Fruit fly (Drosophila melanogaster): Measurements from ENCODE around the gene KrT95D.

The KrT95D gene

DNA sequence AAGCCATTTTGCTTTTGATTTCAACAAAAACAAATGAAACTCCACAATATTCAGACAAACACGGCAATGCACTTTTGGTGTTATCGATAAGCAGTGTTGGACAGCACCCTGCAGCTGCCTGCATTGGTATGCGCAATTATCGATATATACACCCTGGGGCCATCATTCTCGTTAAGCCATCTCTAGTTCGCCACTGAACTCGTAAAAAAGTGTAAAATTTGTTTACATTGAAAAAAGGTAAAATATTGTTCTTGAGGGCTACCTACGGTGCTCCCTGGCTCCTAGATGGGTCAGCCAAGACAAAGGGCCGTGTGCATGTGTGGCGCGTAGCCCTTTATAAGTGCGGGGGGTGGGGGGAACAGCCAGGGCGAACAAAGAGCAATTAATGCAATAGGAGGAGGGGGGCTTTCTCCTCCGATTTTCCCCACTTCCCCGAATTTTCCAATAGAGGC, 45.1 kb downstream of the KrT95D start, which contains the start of the genes CG13603 and CG5902:
Gene CG13603 (minus strand): TSS at position 91 of the 452 bp plus-strand sequence.
Gene CG5902 (plus strand): TSS at position 164 of the 452 bp plus-strand sequence.
- TF ChIP-seq Clk (GFP tag; optimal IDR thresholded peaks at IDR 0.05) (peak; percentile 40), Hr96 (GFP tag; optimal IDR thresholded peaks at IDR 0.05) (no peak), toe (GFP tag; optimal IDR thresholded peaks at IDR 0.05) (peak; percentile 79), CG14711 (tag; optimal IDR thresholded peaks at IDR 0.05) (peak; percentile 40), Crg-1 (GFP tag; optimal IDR thresholded peaks at IDR 0.05) (peak; percentile 81), pad (GFP tag; optimal IDR thresholded peaks at IDR 0.05) (peak; percentile 70), CG5204 (GFP tag; optimal IDR thresholded peaks at IDR 0.05) (no peak), CG12768 (GFP tag; optimal IDR thresholded peaks at IDR 0.05) (peak; percentile 80), CG11617 (GFP tag; optimal IDR thresholded peaks at IDR 0.05) (peak; percentile 49), ovo (GFP tag; optimal IDR thresholded peaks at IDR 0.05) (peak; percentile 19), tj (GFP tag; optimal IDR thresholded peaks at IDR 0.05) (no peak), cic (GFP tag; optimal IDR thresholded peaks at IDR 0.05) (peak; percentile 58), CG7045 (GFP tag; optimal IDR thresholded peaks at IDR 0.05) (peak; percentile 59), Mnt (GFP tag; optimal IDR thresholded peaks at IDR 0.05) (peak; percentile 80), CG1620 (GFP tag; optimal IDR thresholded peaks at IDR 0.05) (peak; percentile 84), bab1 (GFP tag; optimal IDR thresholded peaks at IDR 0.05) (peak; percentile 75), CG7101 (tag; optimal IDR thresholded peaks at IDR 0.05) (peak; percentile 66), kay (GFP tag; ENCODE audit: borderline replicate concordance) (no peak)

DNA sequence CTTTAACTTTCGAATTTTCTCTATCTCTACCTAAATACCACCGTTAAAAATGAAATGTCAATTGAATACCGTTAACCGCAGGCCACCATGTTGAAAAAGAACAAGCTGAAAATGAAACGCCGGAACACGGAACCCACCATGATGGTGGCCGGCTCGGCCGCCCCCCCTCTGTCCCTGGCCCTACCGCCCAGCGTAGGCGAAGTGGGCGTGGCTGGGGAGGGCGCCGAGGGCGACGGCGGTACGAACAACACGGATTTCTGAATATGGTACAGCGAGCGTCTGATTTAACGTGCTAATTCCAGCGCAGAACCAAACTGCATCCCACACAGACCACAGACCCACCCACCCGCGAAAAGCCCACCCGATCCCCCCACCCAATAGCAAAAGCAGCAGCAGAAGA, 50.0 kb downstream of the KrT95D start:
- no peak for TF ChIP-seq CG14711 (tag; optimal IDR thresholded peaks at IDR 0.05)
- no peak for TF ChIP-seq Mnt (GFP tag; optimal IDR thresholded peaks at IDR 0.05)
- TF ChIP-seq CG7045 (GFP tag; optimal IDR thresholded peaks at IDR 0.05) = no peak
- no peak for TF ChIP-seq ovo (GFP tag; optimal IDR thresholded peaks at IDR 0.05)
- no peak for TF ChIP-seq kay (GFP tag; ENCODE audit: borderline replicate concordance)
- no peak for TF ChIP-seq CG12768 (GFP tag; optimal IDR thresholded peaks at IDR 0.05)
- TF ChIP-seq pad (GFP tag; optimal IDR thresholded peaks at IDR 0.05) = no peak
- no peak for TF ChIP-seq cic (GFP tag; optimal IDR thresholded peaks at IDR 0.05)
- TF ChIP-seq CG33017 (tag; optimal IDR thresholded peaks at IDR 0.05) = no peak
- TF ChIP-seq CG5204 (GFP tag; optimal IDR thresholded peaks at IDR 0.05) = no peak
- TF ChIP-seq CG11617 (GFP tag; optimal IDR thresholded peaks at IDR 0.05) = no peak
- TF ChIP-seq toe (GFP tag; optimal IDR thresholded peaks at IDR 0.05) = no peak
- TF ChIP-seq cnc (optimal IDR thresholded peaks at IDR 0.05) = no peak
- no peak for TF ChIP-seq bab1 (GFP tag; optimal IDR thresholded peaks at IDR 0.05)
- no peak for TF ChIP-seq Hr96 (GFP tag; optimal IDR thresholded peaks at IDR 0.05)
- TF ChIP-seq CG7101 (tag; optimal IDR thresholded peaks at IDR 0.05) = no peak
- no peak for TF ChIP-seq Crg-1 (GFP tag; optimal IDR thresholded peaks at IDR 0.05)
- no peak for TF ChIP-seq Clk (GFP tag; optimal IDR thresholded peaks at IDR 0.05)

- TF ChIP-seq tj (GFP tag; optimal IDR thresholded peaks at IDR 0.05) (no peak), CG11617 (GFP tag; optimal IDR thresholded peaks at IDR 0.05) (no peak), pad (GFP tag; optimal IDR thresholded peaks at IDR 0.05) (no peak), ovo (GFP tag; optimal IDR thresholded peaks at IDR 0.05) (no peak), cic (GFP tag; optimal IDR thresholded peaks at IDR 0.05) (no peak), CG12768 (GFP tag; optimal IDR thresholded peaks at IDR 0.05) (no peak), Clk (GFP tag; optimal IDR thresholded peaks at IDR 0.05) (no peak), CG14711 (tag; optimal IDR thresholded peaks at IDR 0.05) (no peak), CG33017 (tag; optimal IDR thresholded peaks at IDR 0.05) (no peak), CG1620 (GFP tag; optimal IDR thresholded peaks at IDR 0.05) (no peak), Hr96 (GFP tag; optimal IDR thresholded peaks at IDR 0.05) (no peak), cnc (optimal IDR thresholded peaks at IDR 0.05) (no peak), CG5204 (GFP tag; optimal IDR thresholded peaks at IDR 0.05) (no peak), kay (GFP tag; ENCODE audit: borderline replicate concordance) (no peak), Mnt (GFP tag; optimal IDR thresholded peaks at IDR 0.05) (no peak), toe (GFP tag; optimal IDR thresholded peaks at IDR 0.05) (no peak), bab1 (GFP tag; optimal IDR thresholded peaks at IDR 0.05) (no peak)
Measured at dm6 chr3R:23971764-23972163, 59.9 kb downstream of the KrT95D start.

DNA sequence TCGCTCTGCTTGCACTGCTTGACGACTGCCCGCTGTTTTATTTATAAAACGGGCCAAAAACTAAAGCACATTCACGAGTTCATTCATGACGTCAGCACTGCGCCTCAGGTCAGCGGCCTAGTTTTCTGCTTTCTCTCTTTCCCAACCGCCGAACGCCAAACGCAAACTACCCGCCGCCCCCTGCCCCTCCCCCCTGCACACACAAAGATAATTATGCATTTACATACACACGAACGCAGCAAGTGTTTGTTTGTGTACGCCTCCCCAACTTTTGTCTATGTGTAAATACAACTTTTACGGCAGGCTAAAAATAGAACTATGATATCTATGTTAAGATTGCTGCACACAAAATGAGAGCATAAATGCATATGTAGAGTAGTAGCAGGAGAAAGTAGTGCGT, 60.4 kb downstream of the KrT95D start:
- TF ChIP-seq CG33017 (tag; optimal IDR thresholded peaks at IDR 0.05) (no peak), kay (GFP tag; ENCODE audit: borderline replicate concordance) (no peak), CG11617 (GFP tag; optimal IDR thresholded peaks at IDR 0.05) (no peak), Clk (GFP tag; optimal IDR thresholded peaks at IDR 0.05) (no peak), bab1 (GFP tag; optimal IDR thresholded peaks at IDR 0.05) (no peak), ovo (GFP tag; optimal IDR thresholded peaks at IDR 0.05) (no peak), CG1620 (GFP tag; optimal IDR thresholded peaks at IDR 0.05) (no peak), cic (GFP tag; optimal IDR thresholded peaks at IDR 0.05) (no peak), CG5204 (GFP tag; optimal IDR thresholded peaks at IDR 0.05) (no peak), cnc (optimal IDR thresholded peaks at IDR 0.05) (no peak), CG12768 (GFP tag; optimal IDR thresholded peaks at IDR 0.05) (no peak), CG14711 (tag; optimal IDR thresholded peaks at IDR 0.05) (no peak), Crg-1 (GFP tag; optimal IDR thresholded peaks at IDR 0.05) (no peak), Hr96 (GFP tag; optimal IDR thresholded peaks at IDR 0.05) (no peak), CG7045 (GFP tag; optimal IDR thresholded peaks at IDR 0.05) (no peak), Mnt (GFP tag; optimal IDR thresholded peaks at IDR 0.05) (no peak), CG7101 (tag; optimal IDR thresholded peaks at IDR 0.05) (no peak), toe (GFP tag; optimal IDR thresholded peaks at IDR 0.05) (no peak)

- no peak for TF ChIP-seq CG11617 (GFP tag; optimal IDR thresholded peaks at IDR 0.05)
- TF ChIP-seq cic (GFP tag; optimal IDR thresholded peaks at IDR 0.05) = no peak
- TF ChIP-seq CG7045 (GFP tag; optimal IDR thresholded peaks at IDR 0.05) = no peak
- no peak for TF ChIP-seq Hr96 (GFP tag; optimal IDR thresholded peaks at IDR 0.05)
- TF ChIP-seq CG1620 (GFP tag; optimal IDR thresholded peaks at IDR 0.05) = no peak
- TF ChIP-seq cnc (optimal IDR thresholded peaks at IDR 0.05) = no peak
- TF ChIP-seq ovo (GFP tag; optimal IDR thresholded peaks at IDR 0.05) = no peak
- no peak for TF ChIP-seq CG5204 (GFP tag; optimal IDR thresholded peaks at IDR 0.05)
- TF ChIP-seq toe (GFP tag; optimal IDR thresholded peaks at IDR 0.05) = no peak
- no peak for TF ChIP-seq pad (GFP tag; optimal IDR thresholded peaks at IDR 0.05)
- TF ChIP-seq bab1 (GFP tag; optimal IDR thresholded peaks at IDR 0.05) = no peak
- TF ChIP-seq Clk (GFP tag; optimal IDR thresholded peaks at IDR 0.05) = no peak
- no peak for TF ChIP-seq CG12768 (GFP tag; optimal IDR thresholded peaks at IDR 0.05)
- TF ChIP-seq CG33017 (tag; optimal IDR thresholded peaks at IDR 0.05) = no peak
- TF ChIP-seq Mnt (GFP tag; optimal IDR thresholded peaks at IDR 0.05) = no peak
- no peak for TF ChIP-seq kay (GFP tag; ENCODE audit: borderline replicate concordance)
- TF ChIP-seq tj (GFP tag; optimal IDR thresholded peaks at IDR 0.05) = no peak
- no peak for TF ChIP-seq CG7101 (tag; optimal IDR thresholded peaks at IDR 0.05)
- TF ChIP-seq CG14711 (tag; optimal IDR thresholded peaks at IDR 0.05) = no peak
- no peak for TF ChIP-seq Crg-1 (GFP tag; optimal IDR thresholded peaks at IDR 0.05)
Measured at dm6 chr3R:23969449-23969848, 62.2 kb downstream of the KrT95D start.
